Worm (Caenorhabditis elegans): ENCODE data around the gene mrps-34.

- TF ChIP-seq ama-1 (optimal IDR thresholded peaks at IDR 0.05) (no peak), xbp-1 (tag; optimal IDR thresholded peaks at IDR 0.05) (no peak), mab-9 (GFP tag; IDR thresholded peaks at IDR 0.05) (no peak), pqm-1 (tag; optimal IDR thresholded peaks at IDR 0.05) (no peak), aly-2 (tag; optimal IDR thresholded peaks at IDR 0.05) (no peak), nhr-77 (tag; optimal IDR thresholded peaks at IDR 0.05) (no peak)
Measured at ce11 chrIII:4495250-4495649, 47.0 kb downstream of the mrps-34 start.

Measured in whole organism, L1 larva.